Worm (Caenorhabditis elegans): ENCODE results near the gene dhrs-4.

The dhrs-4 gene

DNA sequence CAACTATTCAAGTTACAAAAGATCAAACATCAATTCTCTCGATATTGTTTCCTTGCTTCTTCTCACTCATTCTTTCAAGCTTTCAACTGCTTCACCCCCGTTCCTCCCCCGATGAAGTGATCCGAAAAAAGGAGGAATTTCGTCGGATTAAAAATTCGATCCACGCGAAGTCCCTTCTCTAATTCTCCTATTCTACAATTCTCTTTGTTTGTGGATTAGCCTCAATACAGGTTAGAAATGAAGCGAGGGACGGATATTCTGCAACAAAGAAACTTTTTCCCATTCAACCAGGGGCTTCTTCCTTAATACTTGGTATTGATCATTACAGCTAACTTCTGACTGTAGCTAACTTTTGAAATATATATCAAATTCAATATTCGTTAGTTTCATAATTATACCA is 22.4 kb downstream of the dhrs-4 start, which contains the start of gene grl-2:
TSS of gene grl-2 (plus strand) at position 301 of the 400 bp plus-strand sequence.
- TF ChIP-seq gmeb-1 (tag; optimal IDR thresholded peaks at IDR 0.05) (no peak), snpc-4 (tag; optimal IDR thresholded peaks at IDR 0.05) (no peak)

DNA sequence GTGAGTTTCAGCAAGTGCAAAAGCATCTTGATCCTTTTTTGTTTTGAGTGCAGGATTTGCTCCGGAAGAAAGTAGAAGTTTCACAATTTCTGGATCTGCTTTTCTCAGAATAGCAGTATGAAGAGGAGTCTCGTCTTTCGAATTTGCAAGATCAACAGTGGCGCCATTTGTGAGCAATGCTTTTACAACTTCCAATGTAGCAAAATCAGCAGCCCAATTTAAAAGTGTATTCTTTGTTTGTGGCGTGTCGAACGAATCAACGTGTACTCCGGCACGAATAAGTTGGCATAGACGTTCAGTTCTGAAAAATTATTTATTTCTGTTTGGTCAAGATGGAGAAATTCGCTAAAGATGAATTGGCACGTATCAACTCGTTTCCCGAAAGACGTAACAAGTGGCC is 27.2 kb downstream of the dhrs-4 start, which contains the start of gene T16G1.13:
TSS of gene T16G1.13 (plus strand) at position 301 of the 400 bp plus-strand sequence.
- TF ChIP-seq Y55F3AM.14 (GFP tag; optimal IDR thresholded peaks at IDR 0.05) (no peak), snpc-4 (tag; optimal IDR thresholded peaks at IDR 0.05) (no peak), ceh-82 (tag; optimal IDR thresholded peaks at IDR 0.05) (no peak), alr-1 (tag; optimal IDR thresholded peaks at IDR 0.05) (no peak), C34F6.9 (tag; optimal IDR thresholded peaks at IDR 0.05) (no peak), aly-2 (tag; optimal IDR thresholded peaks at IDR 0.05) (no peak), nhr-77 (tag; optimal IDR thresholded peaks at IDR 0.05) (no peak), lsy-2 (tag; optimal IDR thresholded peaks at IDR 0.05) (no peak), ztf-1 (GFP tag; conservative IDR thresholded peaks at IDR 0.05) (no peak), fos-1 (tag; optimal IDR thresholded peaks at IDR 0.05) (no peak), ztf-4 (tag; optimal IDR thresholded peaks at IDR 0.05) (no peak)

DNA sequence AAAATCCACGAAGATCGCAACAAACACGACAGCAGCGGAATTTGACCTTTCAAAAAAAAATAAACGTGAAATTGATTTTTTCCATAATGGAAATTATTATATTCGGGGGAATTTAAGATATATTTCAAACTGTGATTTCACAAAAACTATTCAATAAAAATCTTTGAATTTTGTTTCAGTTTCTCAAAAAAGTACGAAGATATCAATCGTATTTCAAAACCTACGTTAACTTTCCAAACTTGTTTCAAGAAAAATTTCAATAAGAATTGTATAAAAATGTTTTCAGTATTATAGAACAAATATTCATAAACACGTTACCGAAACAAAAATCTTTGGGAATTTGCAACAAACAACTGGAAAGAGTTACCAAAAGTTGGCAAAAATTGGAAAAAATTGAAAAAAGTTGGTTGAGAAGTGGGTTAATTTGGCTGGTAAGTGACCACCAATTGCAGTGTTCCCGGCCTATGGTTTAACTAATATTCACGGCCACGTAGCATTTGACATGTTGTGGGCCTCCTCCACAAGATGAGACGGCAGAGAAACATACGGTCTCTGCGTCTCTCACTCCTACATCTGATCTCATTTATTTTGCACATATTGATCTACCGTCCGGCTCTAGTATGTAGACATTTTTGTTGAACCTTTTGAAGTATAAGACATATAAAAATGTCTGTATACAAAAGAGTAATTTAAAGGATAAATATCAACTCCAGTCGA is 28.6 kb downstream of the dhrs-4 start, which contains the start of the genes T16G1.9 and T16G1.18:
TSS of gene T16G1.9 (minus strand) at position 51 of the 717 bp plus-strand sequence.
TSS of gene T16G1.18 (plus strand) at position 493 of the 717 bp plus-strand sequence.
- TF ChIP-seq nhr-237 (tag; optimal IDR thresholded peaks at IDR 0.05) = no peak
- TF ChIP-seq Y55F3AM.14 (GFP tag; optimal IDR thresholded peaks at IDR 0.05) = no peak
- TF ChIP-seq nhr-6 (tag; optimal IDR thresholded peaks at IDR 0.05) = no peak
- no peak for TF ChIP-seq blmp-1 (tag; optimal IDR thresholded peaks at IDR 0.05; ENCODE audit: insufficient read depth)
- no peak for TF ChIP-seq egl-27 (tag; optimal IDR thresholded peaks at IDR 0.05)
- peak; percentile 46 for TF ChIP-seq F13H6.1 (tag; optimal IDR thresholded peaks at IDR 0.05)
- TF ChIP-seq zag-1 (tag; optimal IDR thresholded peaks at IDR 0.05) = no peak
- no peak for TF ChIP-seq nhr-25 (tag; optimal IDR thresholded peaks at IDR 0.05)
- no peak for TF ChIP-seq elt-1 (tag; optimal IDR thresholded peaks at IDR 0.05)
- TF ChIP-seq lin-11 (tag; optimal IDR thresholded peaks at IDR 0.05) = no peak
- peak; percentile 48 for TF ChIP-seq nhr-129 (tag; optimal IDR thresholded peaks at IDR 0.05)
- TF ChIP-seq nhr-23 (tag; optimal IDR thresholded peaks at IDR 0.05) = no peak
- TF ChIP-seq unc-39 (tag; optimal IDR thresholded peaks at IDR 0.05) = no peak
- TF ChIP-seq peb-1 (tag; optimal IDR thresholded peaks at IDR 0.05) = no peak
- TF ChIP-seq snpc-4 (tag; optimal IDR thresholded peaks at IDR 0.05) = peak; percentile 28
- TF ChIP-seq nhr-10 (tag; optimal IDR thresholded peaks at IDR 0.05) = no peak
- TF ChIP-seq lin-13 (GFP tag; optimal IDR thresholded peaks at IDR 0.05) = peak; percentile 9
- TF ChIP-seq ceh-16 (tag; optimal IDR thresholded peaks at IDR 0.05) = no peak
- TF ChIP-seq alr-1 (tag; optimal IDR thresholded peaks at IDR 0.05) = no peak
- no peak for TF ChIP-seq dmd-4 (tag; optimal IDR thresholded peaks at IDR 0.05)
- TF ChIP-seq nhr-77 (tag; optimal IDR thresholded peaks at IDR 0.05) = no peak
- no peak for TF ChIP-seq nhr-21 (tag; optimal IDR thresholded peaks at IDR 0.05)
- no peak for TF ChIP-seq sem-4 (tag; optimal IDR thresholded peaks at IDR 0.05)
- no peak for TF ChIP-seq mdl-1 (tag; optimal IDR thresholded peaks at IDR 0.05)
- peak; percentile 34 for TF ChIP-seq gmeb-1 (tag; optimal IDR thresholded peaks at IDR 0.05)
- TF ChIP-seq ztf-11 (tag; optimal IDR thresholded peaks at IDR 0.05) = no peak
- TF ChIP-seq aly-2 (tag; optimal IDR thresholded peaks at IDR 0.05) = no peak
- TF ChIP-seq nhr-11 (tag; optimal IDR thresholded peaks at IDR 0.05) = no peak
- TF ChIP-seq ama-1 (optimal IDR thresholded peaks at IDR 0.05) = no peak
- TF ChIP-seq nhr-12 (tag; optimal IDR thresholded peaks at IDR 0.05) = no peak
- no peak for TF ChIP-seq sma-9 (GFP tag; optimal IDR thresholded peaks at IDR 0.05)
- TF ChIP-seq sma-9 (tag; optimal IDR thresholded peaks at IDR 0.05) = no peak
- no peak for TF ChIP-seq skn-1 (tag; optimal IDR thresholded peaks at IDR 0.05)
- TF ChIP-seq mab-5 (tag; optimal IDR thresholded peaks at IDR 0.05) = no peak
- no peak for TF ChIP-seq ztf-1 (GFP tag; conservative IDR thresholded peaks at IDR 0.05)
- TF ChIP-seq lin-39 (tag; optimal IDR thresholded peaks at IDR 0.05) = no peak
- peak; percentile 40 for TF ChIP-seq fos-1 (tag; optimal IDR thresholded peaks at IDR 0.05)
- TF ChIP-seq elt-3 (tag; optimal IDR thresholded peaks at IDR 0.05) = no peak
- no peak for TF ChIP-seq mbf-1 (tag; optimal IDR thresholded peaks at IDR 0.05)
- TF ChIP-seq unc-62 (GFP tag; optimal IDR thresholded peaks at IDR 0.05) = no peak
- no peak for TF ChIP-seq ztf-4 (tag; optimal IDR thresholded peaks at IDR 0.05)
- peak in 1 of 2 experiments; percentile 70 for TF ChIP-seq lsy-2 (tag; optimal IDR thresholded peaks at IDR 0.05)
- TF ChIP-seq unc-55 (GFP tag; optimal IDR thresholded peaks at IDR 0.05) = peak; percentile 55
- TF ChIP-seq R02D3.7 (tag; optimal IDR thresholded peaks at IDR 0.05) = no peak
- peak; percentile 67 for TF ChIP-seq C34F6.9 (tag; optimal IDR thresholded peaks at IDR 0.05)
- TF ChIP-seq ZK546.5 (tag; optimal IDR thresholded peaks at IDR 0.05) = no peak
- peak; percentile 90 for TF ChIP-seq crh-2 (tag; optimal IDR thresholded peaks at IDR 0.05)
- no peak for TF ChIP-seq ceh-82 (tag; optimal IDR thresholded peaks at IDR 0.05)

Data from whole organism, L2 larva.